Fruit fly (Drosophila melanogaster): Measurements from ENCODE around the gene p53.

p53 gene

dm6 chr3R:23053936-23054335, at the start of gene p53:
TSS of gene p53 (minus strand) at chr3R:23054082.
- peak; percentile 49 for TF ChIP-seq CG7101 (tag; optimal IDR thresholded peaks at IDR 0.05)
- TF ChIP-seq Clk (GFP tag; optimal IDR thresholded peaks at IDR 0.05): no peak
- TF ChIP-seq CG7045 (GFP tag; optimal IDR thresholded peaks at IDR 0.05): no peak
- TF ChIP-seq CG14711 (tag; optimal IDR thresholded peaks at IDR 0.05): peak; percentile 51
- peak; percentile 7 for TF ChIP-seq Mnt (GFP tag; optimal IDR thresholded peaks at IDR 0.05)
- peak; percentile 33 for TF ChIP-seq CG11617 (GFP tag; optimal IDR thresholded peaks at IDR 0.05)
- TF ChIP-seq CG5204 (GFP tag; optimal IDR thresholded peaks at IDR 0.05): peak; percentile 35
- TF ChIP-seq Hr96 (GFP tag; optimal IDR thresholded peaks at IDR 0.05): peak; percentile 22
- no peak for TF ChIP-seq CG33017 (tag; optimal IDR thresholded peaks at IDR 0.05)
- peak; percentile 18 for TF ChIP-seq pad (GFP tag; optimal IDR thresholded peaks at IDR 0.05)
- peak; percentile 23 for TF ChIP-seq CG1620 (GFP tag; optimal IDR thresholded peaks at IDR 0.05)
- peak; percentile 35 for TF ChIP-seq toe (GFP tag; optimal IDR thresholded peaks at IDR 0.05)
- peak; percentile 51 for TF ChIP-seq bab1 (GFP tag; optimal IDR thresholded peaks at IDR 0.05)

dm6 chr3R:23099233-23099632, 45.4 kb upstream of the p53 start, which contains the start of gene CG6738:
TSS of gene CG6738 (plus strand) at chr3R:23099533.
- no peak for TF ChIP-seq CG7045 (GFP tag; optimal IDR thresholded peaks at IDR 0.05)
- no peak for TF ChIP-seq CG11617 (GFP tag; optimal IDR thresholded peaks at IDR 0.05)
- TF ChIP-seq cnc (optimal IDR thresholded peaks at IDR 0.05): no peak
- no peak for TF ChIP-seq ovo (GFP tag; optimal IDR thresholded peaks at IDR 0.05)
- TF ChIP-seq Crg-1 (GFP tag; optimal IDR thresholded peaks at IDR 0.05): no peak
- no peak for TF ChIP-seq Hr96 (GFP tag; optimal IDR thresholded peaks at IDR 0.05)
- TF ChIP-seq CG33017 (tag; optimal IDR thresholded peaks at IDR 0.05): no peak
- TF ChIP-seq CG5204 (GFP tag; optimal IDR thresholded peaks at IDR 0.05): no peak
- TF ChIP-seq kay (GFP tag; ENCODE audit: borderline replicate concordance): no peak
- no peak for TF ChIP-seq tj (GFP tag; optimal IDR thresholded peaks at IDR 0.05)

dm6 chr3R:23097197-23097809, 43.4 kb upstream of the p53 start, which contains the start of gene CG6733:
TSS of gene CG6733 (plus strand) at chr3R:23097728.
- TF ChIP-seq kay (GFP tag; ENCODE audit: borderline replicate concordance) (peak; percentile 86), cnc (optimal IDR thresholded peaks at IDR 0.05) (no peak), CG7045 (GFP tag; optimal IDR thresholded peaks at IDR 0.05) (no peak), CG12768 (GFP tag; optimal IDR thresholded peaks at IDR 0.05) (no peak), CG5204 (GFP tag; optimal IDR thresholded peaks at IDR 0.05) (no peak), Crg-1 (GFP tag; optimal IDR thresholded peaks at IDR 0.05) (no peak), Hr96 (GFP tag; optimal IDR thresholded peaks at IDR 0.05) (no peak), pad (GFP tag; optimal IDR thresholded peaks at IDR 0.05) (no peak)

- no peak for TF ChIP-seq Mnt (GFP tag; optimal IDR thresholded peaks at IDR 0.05)
- no peak for TF ChIP-seq toe (GFP tag; optimal IDR thresholded peaks at IDR 0.05)
- no peak for TF ChIP-seq CG12768 (GFP tag; optimal IDR thresholded peaks at IDR 0.05)
- TF ChIP-seq CG5204 (GFP tag; optimal IDR thresholded peaks at IDR 0.05): no peak
- no peak for TF ChIP-seq bab1 (GFP tag; optimal IDR thresholded peaks at IDR 0.05)
- no peak for TF ChIP-seq kay (GFP tag; ENCODE audit: borderline replicate concordance)
- TF ChIP-seq Crg-1 (GFP tag; optimal IDR thresholded peaks at IDR 0.05): no peak
- no peak for TF ChIP-seq cnc (optimal IDR thresholded peaks at IDR 0.05)
- TF ChIP-seq tj (GFP tag; optimal IDR thresholded peaks at IDR 0.05): no peak
These were observed 41.5 kb upstream of the p53 start, which contains the start of gene CG17109 for dm6 chr3R:23095346-23095745. TSS of gene CG17109 (plus strand) at chr3R:23095690.

- TF ChIP-seq cnc (optimal IDR thresholded peaks at IDR 0.05): no peak
- peak; percentile 66 for TF ChIP-seq kay (GFP tag; ENCODE audit: borderline replicate concordance)
- TF ChIP-seq Hr96 (GFP tag; optimal IDR thresholded peaks at IDR 0.05): peak; percentile 15
- peak; percentile 1 for TF ChIP-seq toe (GFP tag; optimal IDR thresholded peaks at IDR 0.05)
- TF ChIP-seq Mnt (GFP tag; optimal IDR thresholded peaks at IDR 0.05): peak; percentile 21
- no peak for TF ChIP-seq CG14711 (tag; optimal IDR thresholded peaks at IDR 0.05)
- no peak for TF ChIP-seq bab1 (GFP tag; optimal IDR thresholded peaks at IDR 0.05)
These were observed 37.8 kb upstream of the p53 start, which contains the start of the genes CG17110 and CG6726 for dm6 chr3R:23091586-23092228. TSS of gene CG17110 (plus strand) at chr3R:23091724. TSS of gene CG6726 (plus strand) at chr3R:23091724.

dm6 chr3R:23088252-23088651, 34.4 kb upstream of the p53 start:
- no peak for TF ChIP-seq CG33017 (tag; optimal IDR thresholded peaks at IDR 0.05)

- TF ChIP-seq CG5204 (GFP tag; optimal IDR thresholded peaks at IDR 0.05) (no peak), CG7045 (GFP tag; optimal IDR thresholded peaks at IDR 0.05) (no peak), toe (GFP tag; optimal IDR thresholded peaks at IDR 0.05) (no peak), Crg-1 (GFP tag; optimal IDR thresholded peaks at IDR 0.05) (no peak), CG1620 (GFP tag; optimal IDR thresholded peaks at IDR 0.05) (no peak), CG33017 (tag; optimal IDR thresholded peaks at IDR 0.05) (no peak), tj (GFP tag; optimal IDR thresholded peaks at IDR 0.05) (no peak), Clk (GFP tag; optimal IDR thresholded peaks at IDR 0.05) (no peak), CG12768 (GFP tag; optimal IDR thresholded peaks at IDR 0.05) (no peak), kay (GFP tag; ENCODE audit: borderline replicate concordance) (no peak), ovo (GFP tag; optimal IDR thresholded peaks at IDR 0.05) (no peak), cnc (optimal IDR thresholded peaks at IDR 0.05) (no peak), CG7101 (tag; optimal IDR thresholded peaks at IDR 0.05) (no peak), cic (GFP tag; optimal IDR thresholded peaks at IDR 0.05) (no peak)
These were observed 27.4 kb upstream of the p53 start for dm6 chr3R:23081265-23081664.

Data from whole organism, adult.